Worm (Caenorhabditis elegans) whole organism, L3 larva: ENCODE results near the gene F21C10.5.
A peak's percentile ranks its signal among the peaks of the same experiment; 100 is the strongest.

Experiments used
- R02D3.7 ChIP-seq: fragments of 150-350 bp; optimal IDR thresholded peaks from 2 replicates; lab custom pipeline; 2014; ENCODE audit warnings: missing biosample characterization, missing genetic modification characterization
- ZK546.5 ChIP-seq: sonication (generic microtip); optimal IDR thresholded peaks from 2 replicates; lab custom pipeline; 2017; ENCODE audit warnings: missing biosample characterization, missing genetic modification characterization
- aly-2 ChIP-seq: fragments of 150-350 bp; optimal IDR thresholded peaks from 2 replicates; lab custom pipeline; 2014; ENCODE audit warnings: missing biosample characterization, missing genetic modification characterization
- ama-1 ChIP-seq: fragments of 150-350 bp; optimal IDR thresholded peaks from 2 replicates; lab custom pipeline; 2018
- ceh-28 ChIP-seq: fragments of 150-350 bp; optimal IDR thresholded peaks from 2 replicates; lab custom pipeline; 2014; ENCODE audit warnings: missing biosample characterization, missing genetic modification reagents, missing genetic modification characterization
- ceh-82 ChIP-seq: fragments of 150-350 bp; optimal IDR thresholded peaks from 2 replicates; lab custom pipeline; 2014; ENCODE audit warnings: missing biosample characterization, missing genetic modification characterization
- daf-12 ChIP-seq: fragments of 150-350 bp; optimal IDR thresholded peaks from 2 replicates; lab custom pipeline; 2014; ENCODE audit warnings: missing biosample characterization, missing genetic modification reagents, missing genetic modification characterization
- egl-27 ChIP-seq: sonication (generic microtip); optimal IDR thresholded peaks from 4 replicates; lab custom pipeline; 2017; ENCODE audit warnings: missing biosample characterization, missing genetic modification reagents, missing genetic modification characterization
- egl-5 ChIP-seq: fragments of 150-350 bp; optimal IDR thresholded peaks from 2 replicates; lab custom pipeline; 2017; ENCODE audit warnings: missing biosample characterization, missing genetic modification reagents, missing genetic modification characterization, inconsistent platforms
- elt-1 ChIP-seq: fragments of 150-350 bp; optimal IDR thresholded peaks from 2 replicates; lab custom pipeline; 2014; ENCODE audit warnings: missing biosample characterization, missing genetic modification characterization
- elt-2 ChIP-seq: sonication (generic microtip); optimal IDR thresholded peaks from 2 replicates; lab custom pipeline; 2016; ENCODE audit warnings: missing genetic modification reagents, mild to moderate bottlenecking, missing genetic modification characterization, missing compliant biosample characterization
- elt-3 ChIP-seq, 3 experiments: fragments of 150-350 bp in 1 of 3; sonication (generic microtip) in 2 of 3; optimal IDR thresholded peaks; 2 replicates in 2 of 3; 4 replicates in 1 of 3; lab custom pipeline; 2014 to 2017; ENCODE audit warnings: missing biosample characterization in 3 of 3, missing genetic modification characterization in 3 of 3
- fkh-10 ChIP-seq: sonication (generic microtip); optimal IDR thresholded peaks from 2 replicates; lab custom pipeline; 2017; ENCODE audit warnings: missing biosample characterization, missing genetic modification reagents, missing genetic modification characterization
- fkh-2 ChIP-seq: fragments of 150-350 bp; optimal IDR thresholded peaks from 2 replicates; lab custom pipeline; 2014; ENCODE audit warnings: missing biosample characterization, missing genetic modification reagents, missing genetic modification characterization
- fos-1 ChIP-seq: fragments of 150-350 bp; optimal IDR thresholded peaks from 2 replicates; lab custom pipeline; 2014; ENCODE audit warnings: missing biosample characterization, missing genetic modification characterization
- hmg-11 ChIP-seq: sonication (generic microtip); optimal IDR thresholded peaks from 2 replicates; lab custom pipeline; 2016; ENCODE audit warnings: missing genetic modification characterization, missing compliant biosample characterization
- jun-1 ChIP-seq: fragments of 150-350 bp; optimal IDR thresholded peaks from 2 replicates; lab custom pipeline; 2014; ENCODE audit warnings: missing biosample characterization, missing genetic modification reagents, missing genetic modification characterization
- lin-39 ChIP-seq: fragments of 150-350 bp; optimal IDR thresholded peaks from 2 replicates; lab custom pipeline; 2018; ENCODE audit warnings: missing biosample characterization, missing genetic modification reagents, missing genetic modification characterization
- lsy-12 ChIP-seq: sonication (generic microtip); optimal IDR thresholded peaks from 2 replicates; lab custom pipeline; 2016; ENCODE audit warnings: mild to moderate bottlenecking, missing genetic modification characterization, missing compliant biosample characterization
- mdl-1 ChIP-seq: fragments of 150-350 bp; optimal IDR thresholded peaks from 2 replicates; lab custom pipeline; 2014; ENCODE audit warnings: missing biosample characterization, missing genetic modification characterization
- mml-1 ChIP-seq: fragments of 150-350 bp; sonication (generic microtip); optimal IDR thresholded peaks from 3 replicates; lab custom pipeline; 2014; ENCODE audit warnings: missing biosample characterization, missing genetic modification characterization
- nfya-1 ChIP-seq: sonication (generic microtip); optimal IDR thresholded peaks from 2 replicates; lab custom pipeline; 2017; ENCODE audit warnings: missing genetic modification characterization, mild to moderate bottlenecking, missing compliant biosample characterization, antibody characterized with exemption, moderate library complexity; ENCODE audit not compliant: insufficient read depth
- nhr-12 ChIP-seq: fragments of 150-350 bp; optimal IDR thresholded peaks from 2 replicates; lab custom pipeline; 2014; ENCODE audit warnings: missing biosample characterization, missing genetic modification characterization
- nhr-23 ChIP-seq: fragments of 150-350 bp; optimal IDR thresholded peaks from 2 replicates; lab custom pipeline; 2014; ENCODE audit warnings: missing biosample characterization, missing genetic modification reagents, missing genetic modification characterization
- nhr-25 ChIP-seq: sonication (generic microtip); optimal IDR thresholded peaks from 2 replicates; lab custom pipeline; 2017; ENCODE audit warnings: missing biosample characterization, missing genetic modification characterization
- nhr-28 ChIP-seq: fragments of 150-350 bp; optimal IDR thresholded peaks from 2 replicates; lab custom pipeline; 2014; ENCODE audit warnings: missing biosample characterization, missing genetic modification characterization
- nhr-43 ChIP-seq: sonication (generic microtip); optimal IDR thresholded peaks from 2 replicates; lab custom pipeline; 2016; ENCODE audit warnings: mild to moderate bottlenecking, missing genetic modification characterization, missing compliant biosample characterization; ENCODE audit not compliant: poor library complexity, severe bottlenecking
- nhr-67 ChIP-seq: fragments of 150-350 bp; optimal IDR thresholded peaks from 2 replicates; lab custom pipeline; 2014; ENCODE audit warnings: missing biosample characterization, missing genetic modification characterization
- nhr-76 ChIP-seq: fragments of 150-350 bp; sonication (generic microtip); optimal IDR thresholded peaks from 5 replicates; lab custom pipeline; 2014; ENCODE audit warnings: missing biosample characterization, missing genetic modification characterization
- nhr-77 ChIP-seq: fragments of 150-350 bp; optimal IDR thresholded peaks from 2 replicates; lab custom pipeline; 2014; ENCODE audit warnings: missing biosample characterization, missing genetic modification characterization
- pha-4 ChIP-seq: fragments of 150-350 bp; optimal IDR thresholded peaks from 2 replicates; lab custom pipeline; 2014; ENCODE audit warnings: missing biosample characterization, missing genetic modification reagents, missing genetic modification characterization
- pqm-1 ChIP-seq: fragments of 150-350 bp; optimal IDR thresholded peaks from 2 replicates; lab custom pipeline; 2017; ENCODE audit warnings: missing biosample characterization, missing genetic modification characterization, inconsistent platforms
- sea-2 ChIP-seq: fragments of 150-350 bp; sonication (generic microtip); optimal IDR thresholded peaks from 4 replicates; lab custom pipeline; 2014; ENCODE audit warnings: missing biosample characterization, missing genetic modification reagents, missing genetic modification characterization
- skn-1 ChIP-seq: fragments of 150-350 bp; optimal IDR thresholded peaks from 2 replicates; lab custom pipeline; 2014; ENCODE audit warnings: missing biosample characterization, missing genetic modification characterization
- snpc-4 ChIP-seq: fragments of 150-350 bp; optimal IDR thresholded peaks from 2 replicates; lab custom pipeline; 2014; ENCODE audit warnings: missing biosample characterization, missing genetic modification characterization
- tbx-2 ChIP-seq: sonication (generic microtip); optimal IDR thresholded peaks from 2 replicates; lab custom pipeline; 2016; ENCODE audit warnings: mild to moderate bottlenecking, missing genetic modification characterization, missing compliant biosample characterization
- unc-39 ChIP-seq: sonication (generic microtip); optimal IDR thresholded peaks from 4 replicates; lab custom pipeline; 2017; ENCODE audit warnings: missing biosample characterization, missing genetic modification characterization
- zag-1 ChIP-seq: fragments of 150-350 bp; optimal IDR thresholded peaks from 2 replicates; lab custom pipeline; 2014; ENCODE audit warnings: missing biosample characterization, missing genetic modification characterization
- ztf-11 ChIP-seq: fragments of 150-350 bp; optimal IDR thresholded peaks from 2 replicates; lab custom pipeline; 2014; ENCODE audit warnings: missing biosample characterization, missing genetic modification characterization

The F21C10.5 gene

DNA sequence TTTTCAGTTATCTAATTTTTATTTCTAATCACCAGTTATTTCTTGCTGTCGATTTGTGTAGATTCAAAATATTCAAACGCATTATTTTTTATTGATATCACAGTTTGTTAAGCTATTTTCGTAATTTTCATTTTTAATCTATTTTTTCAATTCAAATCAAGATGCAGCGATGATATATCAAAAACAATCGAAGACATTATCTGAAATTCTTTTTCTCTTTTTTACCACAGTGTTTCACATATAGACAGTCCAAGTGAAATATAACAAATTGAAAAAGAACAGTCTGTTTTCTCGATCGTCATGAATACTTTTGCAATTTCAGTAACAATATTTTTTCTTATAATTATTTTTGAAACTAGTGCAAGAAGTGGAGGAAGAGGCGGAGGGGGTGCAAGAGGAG is at the start of gene F21C10.5:
Gene F21C10.5, plus strand, starts transcription at position 301 of the 400 bp plus-strand sequence.
- no peak for TF ChIP-seq snpc-4 (tag; lab: Kevin White, UChicago)
- no peak for TF ChIP-seq pha-4 (tag; lab: Kevin White, UChicago)
- no peak for TF ChIP-seq nhr-25 (tag; lab: Kevin White, UChicago)
- TF ChIP-seq ama-1 (lab: Kevin White, UChicago), result no peak
- no peak for TF ChIP-seq ZK546.5
- no peak for TF ChIP-seq pqm-1
- no peak for TF ChIP-seq daf-12 (tag; lab: Kevin White, UChicago)
- no peak for TF ChIP-seq mml-1 (tag; lab: Kevin White, UChicago)
- no peak for TF ChIP-seq sea-2 (GFP tag; lab: Kevin White, UChicago)
- no peak for TF ChIP-seq fos-1 (tag; lab: Kevin White, UChicago)
- no peak for TF ChIP-seq skn-1
- TF ChIP-seq nhr-23 (tag; lab: Kevin White, UChicago), result no peak
- TF ChIP-seq hmg-11, result no peak
- no peak for TF ChIP-seq egl-27

DNA sequence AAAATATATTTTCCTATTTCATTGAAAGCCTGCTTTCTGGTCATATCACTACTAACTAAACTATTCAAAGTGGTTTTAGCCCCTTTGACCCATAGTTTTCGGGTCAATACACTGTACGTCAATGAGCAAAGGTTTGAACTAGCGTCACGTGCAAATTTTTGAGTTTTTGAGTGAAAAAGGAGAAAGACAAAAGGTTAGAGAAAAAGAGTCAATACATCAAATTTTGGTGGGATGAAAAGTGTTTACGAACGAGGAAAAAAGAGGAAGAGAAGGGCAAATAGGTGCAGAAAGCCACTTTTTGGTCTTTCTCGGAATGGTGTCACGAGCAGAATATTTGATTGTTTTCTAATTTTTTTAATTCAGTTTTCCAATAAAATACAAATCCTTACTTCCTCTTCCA is 49.6 kb upstream of the F21C10.5 start:
- no peak for TF ChIP-seq elt-2 (tag; lab: Kevin White, UChicago)
- peak; percentile 25 for TF ChIP-seq jun-1 (tag; lab: Kevin White, UChicago)
- TF ChIP-seq fkh-10 (GFP tag; lab: Kevin White, UChicago), result no peak
- TF ChIP-seq lsy-12 (tag; lab: Kevin White, UChicago), result no peak
- TF ChIP-seq skn-1, result no peak
- no peak for TF ChIP-seq fkh-2
- no peak for TF ChIP-seq nhr-12 (tag; lab: Kevin White, UChicago)
- TF ChIP-seq nhr-67, result no peak
- no peak for TF ChIP-seq nhr-76 (tag; lab: Kevin White, UChicago)
- no peak for TF ChIP-seq lin-39 (tag; lab: Kevin White, UChicago)
- TF ChIP-seq ceh-82, result no peak
- no peak for TF ChIP-seq mml-1 (tag; lab: Kevin White, UChicago)
- no peak for TF ChIP-seq ceh-28 (tag; lab: Kevin White, UChicago)
- TF ChIP-seq nhr-28, result no peak
- TF ChIP-seq egl-27, result no peak
- no peak for TF ChIP-seq nhr-23 (tag; lab: Kevin White, UChicago)
- TF ChIP-seq tbx-2 (tag; lab: Kevin White, UChicago), result no peak
- TF ChIP-seq unc-39, result no peak
- no peak for TF ChIP-seq sea-2 (GFP tag; lab: Kevin White, UChicago)
- peak; percentile 41 for TF ChIP-seq pqm-1
- no peak for TF ChIP-seq nhr-43 (tag; lab: Kevin White, UChicago)
- no peak for TF ChIP-seq elt-3 (tag; optimal IDR thresholded peaks at IDR 0.05; lab: Kevin White, UChicago)
- TF ChIP-seq hmg-11, result no peak
- TF ChIP-seq zag-1 (tag; lab: Kevin White, UChicago), result no peak
- TF ChIP-seq pha-4 (tag; lab: Kevin White, UChicago), result peak; percentile 90
- TF ChIP-seq ama-1 (lab: Kevin White, UChicago), result no peak
- peak; percentile 18 for TF ChIP-seq mdl-1 (tag; lab: Kevin White, UChicago)
- no peak for TF ChIP-seq nhr-77
- TF ChIP-seq nhr-25 (tag; lab: Kevin White, UChicago), result no peak
- no peak for TF ChIP-seq daf-12 (tag; lab: Kevin White, UChicago)
- TF ChIP-seq nfya-1 (tag; lab: Kevin White, UChicago), result peak; percentile 13
- TF ChIP-seq snpc-4 (tag; lab: Kevin White, UChicago), result no peak
- TF ChIP-seq ztf-11 (tag; lab: Kevin White, UChicago), result no peak
- TF ChIP-seq, all 47 proteins: peak for 5

DNA sequence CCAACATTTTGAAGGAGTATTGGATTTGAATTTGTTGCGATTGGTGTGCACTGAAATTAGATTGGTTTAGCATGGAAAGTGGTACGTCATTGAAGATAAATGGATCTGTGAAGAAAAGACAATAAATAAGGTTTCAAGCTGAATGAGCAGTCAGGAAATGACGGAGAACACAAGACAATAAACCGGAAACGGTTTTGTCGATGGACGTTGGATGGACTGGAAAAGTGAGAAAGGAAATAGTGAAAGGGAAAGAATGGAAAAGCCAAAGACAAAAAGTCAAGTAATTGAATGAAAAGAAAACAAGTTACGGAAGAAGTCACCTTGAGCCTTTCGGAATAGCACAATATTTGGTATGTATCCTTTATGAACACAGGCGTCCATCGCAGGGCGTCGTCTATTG is 49.2 kb upstream of the F21C10.5 start, which contains the start of gene T27E4.7:
Gene T27E4.7, minus strand, starts transcription at position 50 of the 400 bp plus-strand sequence.
- TF ChIP-seq R02D3.7 (tag; lab: Kevin White, UChicago) (no peak), snpc-4 (tag; lab: Kevin White, UChicago) (no peak), pqm-1 (no peak), ZK546.5 (no peak), pha-4 (tag; lab: Kevin White, UChicago) (peak; percentile 26), elt-2 (tag; lab: Kevin White, UChicago) (peak; percentile 6), daf-12 (tag; lab: Kevin White, UChicago) (no peak), aly-2 (tag; lab: Kevin White, UChicago) (no peak), nhr-23 (tag; lab: Kevin White, UChicago) (no peak), fkh-10 (GFP tag; lab: Kevin White, UChicago) (no peak), egl-5 (tag; lab: Kevin White, UChicago) (no peak), ceh-28 (tag; lab: Kevin White, UChicago) (no peak), ztf-11 (tag; lab: Kevin White, UChicago) (no peak), mml-1 (tag; lab: Kevin White, UChicago) (no peak), nhr-25 (tag; lab: Kevin White, UChicago) (no peak), nhr-28 (no peak), ceh-82 (no peak), nhr-77 (no peak), nfya-1 (tag; lab: Kevin White, UChicago) (no peak), elt-1 (tag; lab: Kevin White, UChicago) (no peak), zag-1 (tag; lab: Kevin White, UChicago) (no peak), lsy-12 (tag; lab: Kevin White, UChicago) (no peak), tbx-2 (tag; lab: Kevin White, UChicago) (no peak), ama-1 (lab: Kevin White, UChicago) (peak; percentile 2), jun-1 (tag; lab: Kevin White, UChicago) (no peak)
